Fruit fly (Drosophila melanogaster) whole organism, embryonic: Measurements from ENCODE around the gene Shawn.

Experiments used
- Atf6 ChIP-seq: fragments of 200-800 bp; sonication (Bioruptor generic); IDR thresholded peaks from 2 replicates; pipeline ENCODE4 v1.3.6; 2022; ENCODE audit warnings: missing biosample characterization, missing genetic modification characterization
- BtbVII ChIP-seq: fragments of 200-800 bp; sonication (Bioruptor generic); optimal IDR thresholded peaks from 3 replicates; lab custom pipeline; 2017; ENCODE audit warnings: missing biosample characterization, mild to moderate bottlenecking, missing genetic modification characterization
- CG10274 ChIP-seq: fragments of 200-800 bp; sonication (Bioruptor generic); optimal IDR thresholded peaks from 3 replicates; lab custom pipeline; 2017; ENCODE audit warnings: missing biosample characterization, mild to moderate bottlenecking, missing genetic modification characterization
- CG10462 ChIP-seq: fragments of 200-800 bp; sonication (Bioruptor generic); optimal IDR thresholded peaks from 2 replicates; lab custom pipeline; 2016; ENCODE audit warnings: missing biosample characterization, missing genetic modification characterization
- CG10565 ChIP-seq: fragments of 200-800 bp; sonication (Bioruptor generic); optimal IDR thresholded peaks from 3 replicates; lab custom pipeline; 2016; ENCODE audit warnings: missing biosample characterization, mild to moderate bottlenecking, missing genetic modification characterization
- CG10959 ChIP-seq: fragments of 200-800 bp; sonication (Bioruptor generic); IDR thresholded peaks from 2 replicates; pipeline ENCODE4 v1.3.6; 2022; ENCODE audit warnings: missing biosample characterization, missing genetic modification characterization
- CG13287 ChIP-seq: fragments of 200-800 bp; sonication (Bioruptor generic); IDR thresholded peaks from 2 replicates; pipeline ENCODE4 v1.3.6; 2022; ENCODE audit warnings: missing biosample characterization, missing genetic modification characterization; ENCODE audit not compliant: partially characterized antibody
- CG13775 ChIP-seq: fragments of 200-800 bp; sonication (Bioruptor generic); optimal IDR thresholded peaks from 3 replicates; lab custom pipeline; 2017; ENCODE audit warnings: missing biosample characterization, mild to moderate bottlenecking, missing genetic modification characterization
- CG17186 ChIP-seq: fragments of 200-800 bp; sonication (Bioruptor generic); optimal IDR thresholded peaks from 3 replicates; lab custom pipeline; 2017; ENCODE audit warnings: missing biosample characterization, missing genetic modification reagents, missing genetic modification characterization
- CG17361 ChIP-seq: fragments of 200-800 bp; sonication (Bioruptor generic); IDR thresholded peaks from 3 replicates; pipeline ENCODE4 v1.3.6; 2022; ENCODE audit warnings: missing biosample characterization, missing genetic modification characterization
- CG17568 ChIP-seq: fragments of 200-800 bp; sonication (Bioruptor generic); optimal IDR thresholded peaks from 2 replicates; lab custom pipeline; 2018; ENCODE audit warnings: missing biosample characterization, mild to moderate bottlenecking, missing genetic modification characterization, moderate library complexity
- CG1792 ChIP-seq: fragments of 200-800 bp; sonication (Bioruptor generic); optimal IDR thresholded peaks from 2 replicates; lab custom pipeline; 2016; ENCODE audit warnings: missing biosample characterization, missing genetic modification characterization
- CG18262 ChIP-seq: fragments of 200-800 bp; optimal IDR thresholded peaks from 3 replicates; lab custom pipeline; 2019; ENCODE audit warnings: missing biosample characterization, mild to moderate bottlenecking, missing genetic modification characterization, moderate library complexity
- CG18764 ChIP-seq: fragments of 200-800 bp; sonication (Bioruptor generic); optimal IDR thresholded peaks from 3 replicates; lab custom pipeline; 2016; ENCODE audit warnings: missing biosample characterization, missing genetic modification characterization
- CG2129 ChIP-seq: fragments of 200-800 bp; sonication (Bioruptor generic); IDR thresholded peaks from 2 replicates; pipeline ENCODE4 v1.3.6; 2022; ENCODE audit warnings: missing biosample characterization, missing genetic modification characterization; ENCODE audit not compliant: partially characterized antibody
- CG2199 ChIP-seq: fragments of 200-800 bp; sonication (Bioruptor generic); IDR thresholded peaks from 3 replicates; pipeline ENCODE4 v1.3.6; 2022; ENCODE audit warnings: missing biosample characterization, missing genetic modification characterization
- CG3838 ChIP-seq: fragments of 200-800 bp; sonication (Bioruptor generic); optimal IDR thresholded peaks from 3 replicates; lab custom pipeline; 2016; ENCODE audit warnings: missing biosample characterization, missing genetic modification characterization
- CG4360 ChIP-seq: fragments of 200-800 bp; sonication (Bioruptor generic); IDR thresholded peaks from 2 replicates; pipeline ENCODE4 v1.3.6; 2022; ENCODE audit warnings: missing biosample characterization, missing genetic modification characterization
- CG4707 ChIP-seq: fragments of 200-800 bp; sonication (Bioruptor generic); optimal IDR thresholded peaks from 2 replicates; lab custom pipeline; 2018; ENCODE audit warnings: missing biosample characterization, mild to moderate bottlenecking, missing genetic modification characterization, moderate library complexity
- CG4730 ChIP-seq: fragments of 200-800 bp; sonication (Bioruptor generic); IDR thresholded peaks from 2 replicates; pipeline ENCODE4 v1.3.6; 2022; ENCODE audit warnings: missing biosample characterization, missing genetic modification characterization
- CG4854 ChIP-seq: fragments of 200-800 bp; sonication (Bioruptor generic); optimal IDR thresholded peaks from 2 replicates; lab custom pipeline; 2016; ENCODE audit warnings: missing biosample characterization, missing genetic modification characterization, inconsistent platforms
- CG7745 ChIP-seq: fragments of 200-800 bp; sonication (Bioruptor generic); optimal IDR thresholded peaks from 2 replicates; lab custom pipeline; 2018; ENCODE audit warnings: missing biosample characterization, mild to moderate bottlenecking, missing genetic modification characterization, moderate library complexity
- CG8924 ChIP-seq: fragments of 200-800 bp; optimal IDR thresholded peaks from 3 replicates; lab custom pipeline; 2019; ENCODE audit warnings: missing biosample characterization, mild to moderate bottlenecking, missing genetic modification characterization, moderate library complexity
- CG9437 ChIP-seq: fragments of 200-800 bp; sonication (Bioruptor generic); optimal IDR thresholded peaks from 2 replicates; lab custom pipeline; 2018; ENCODE audit warnings: missing biosample characterization, mild to moderate bottlenecking, missing genetic modification characterization
- CHES-1-like ChIP-seq: fragments of 200-800 bp; sonication (Bioruptor generic); optimal IDR thresholded peaks from 2 replicates; lab custom pipeline; 2016; ENCODE audit warnings: missing biosample characterization, missing genetic modification characterization
- HHEX ChIP-seq: fragments of 200-800 bp; sonication (Bioruptor generic); optimal IDR thresholded peaks from 3 replicates; lab custom pipeline; 2017; ENCODE audit warnings: missing biosample characterization, mild to moderate bottlenecking, missing genetic modification characterization, missing genetic modification reagents
- HLH54F ChIP-seq: fragments of 200-800 bp; sonication (Bioruptor generic); optimal IDR thresholded peaks from 3 replicates; lab custom pipeline; 2016; ENCODE audit warnings: missing biosample characterization, missing genetic modification characterization
- Hr3 ChIP-seq: fragments of 200-800 bp; sonication (Bioruptor generic); optimal IDR thresholded peaks from 3 replicates; lab custom pipeline; 2016; ENCODE audit warnings: missing biosample characterization, missing genetic modification characterization
- Hr78 ChIP-seq, 2 experiments: fragments of 200-800 bp in 1 of 2; fragments of >200 bp in 1 of 2; sonication (Bioruptor generic) in 1 of 2; optimal IDR thresholded peaks; 2 replicates each; lab custom pipeline; 2017 to 2019; ENCODE audit warnings: missing biosample characterization in 2 of 2, missing genetic modification characterization in 2 of 2, mild to moderate bottlenecking in 1 of 2, moderate library complexity in 1 of 2
- Lhr ChIP-seq: fragments of 200-800 bp; sonication (Bioruptor generic); optimal IDR thresholded peaks from 3 replicates; lab custom pipeline; 2017; ENCODE audit warnings: mild to moderate bottlenecking, missing biosample characterization, missing genetic modification reagents, missing genetic modification characterization
- Mad ChIP-seq: fragments of 200-800 bp; sonication (Bioruptor generic); optimal IDR thresholded peaks from 2 replicates; lab custom pipeline; 2016; ENCODE audit warnings: missing biosample characterization, missing genetic modification characterization
- Mes4 ChIP-seq: fragments of 200-800 bp; sonication (Bioruptor generic); optimal IDR thresholded peaks from 2 replicates; lab custom pipeline; 2016; ENCODE audit warnings: missing biosample characterization, missing genetic modification characterization
- Mrtf ChIP-seq: fragments of 200-800 bp; sonication (Bioruptor generic); IDR thresholded peaks from 3 replicates; pipeline ENCODE4 v1.3.6; 2022; ENCODE audit warnings: missing biosample characterization, missing genetic modification characterization
- NfI ChIP-seq: fragments of 200-800 bp; sonication (Bioruptor generic); optimal IDR thresholded peaks from 3 replicates; lab custom pipeline; 2018; ENCODE audit warnings: missing biosample characterization, mild to moderate bottlenecking, missing genetic modification characterization, moderate library complexity
- Oaz ChIP-seq: fragments of 200-800 bp; sonication (Bioruptor generic); IDR thresholded peaks from 2 replicates; pipeline ENCODE4 v1.3.6; 2022; ENCODE audit warnings: missing biosample characterization, missing genetic modification characterization
- Side ChIP-seq: fragments of 200-800 bp; sonication (Bioruptor generic); optimal IDR thresholded peaks from 2 replicates; lab custom pipeline; 2016; ENCODE audit warnings: missing biosample characterization, missing genetic modification characterization
- Sry-δ ChIP-seq: fragments of 200-800 bp; sonication (Bioruptor generic); optimal IDR thresholded peaks from 2 replicates; lab custom pipeline; 2016; ENCODE audit warnings: missing biosample characterization, missing genetic modification characterization
- abd-A ChIP-seq: fragments of 200-800 bp; sonication (Bioruptor generic); optimal IDR thresholded peaks from 3 replicates; lab custom pipeline; 2019; ENCODE audit warnings: missing biosample characterization, mild to moderate bottlenecking, missing genetic modification characterization, moderate library complexity
- ash1 ChIP-seq: fragments of 200-800 bp; sonication (Bioruptor generic); optimal IDR thresholded peaks from 2 replicates; lab custom pipeline; 2018; ENCODE audit warnings: missing biosample characterization, mild to moderate bottlenecking, missing genetic modification characterization
- bigmax ChIP-seq: fragments of 200-800 bp; sonication (Bioruptor generic); optimal IDR thresholded peaks from 2 replicates; lab custom pipeline; 2018; ENCODE audit warnings: missing biosample characterization, mild to moderate bottlenecking, missing genetic modification characterization
- corto ChIP-seq: fragments of 200-800 bp; sonication (Bioruptor generic); optimal IDR thresholded peaks from 2 replicates; lab custom pipeline; 2016; ENCODE audit warnings: missing biosample characterization, mild to moderate bottlenecking, missing genetic modification characterization, moderate library complexity
- gt ChIP-seq: fragments of 200-800 bp; sonication (Bioruptor generic); IDR thresholded peaks from 2 replicates; pipeline ENCODE4 v1.3.6; 2022; ENCODE audit warnings: missing biosample characterization, missing genetic modification characterization
- hkb ChIP-seq, 2 experiments: fragments of 200-800 bp in 1 of 2; fragments of >200 bp in 1 of 2; sonication (Bioruptor generic) in 1 of 2; IDR thresholded peaks in 1 of 2; optimal IDR thresholded peaks in 1 of 2; 2 replicates each; pipeline versions ENCODE4 v1.3.6 to Lab custom; 2017 to 2022; ENCODE audit warnings: missing biosample characterization in 1 of 2, missing genetic modification characterization in 1 of 2
- pzg ChIP-seq: fragments of 200-800 bp; sonication (Bioruptor generic); optimal IDR thresholded peaks from 3 replicates; lab custom pipeline; 2018; ENCODE audit warnings: missing biosample characterization, mild to moderate bottlenecking, missing genetic modification characterization, moderate library complexity
- sc ChIP-seq, 3 experiments: fragments of >200 bp in 2 of 3; fragments of 200-800 bp in 1 of 3; sonication (Bioruptor generic) in 1 of 3; optimal IDR thresholded peaks; 2 replicates in 2 of 3; 3 replicates in 1 of 3; lab custom pipeline; 2017; ENCODE audit warnings: mild to moderate bottlenecking in 1 of 3, missing biosample characterization in 1 of 3, missing genetic modification characterization in 1 of 3, missing genetic modification reagents in 1 of 3
- sens-2 ChIP-seq: fragments of 200-800 bp; sonication (Bioruptor generic); IDR thresholded peaks from 2 replicates; pipeline ENCODE4 v1.3.6; 2022; ENCODE audit warnings: missing biosample characterization, missing genetic modification characterization
- slou ChIP-seq: fragments of 200-800 bp; sonication (Bioruptor generic); optimal IDR thresholded peaks from 3 replicates; lab custom pipeline; 2016; ENCODE audit warnings: missing biosample characterization, missing genetic modification characterization
- toy ChIP-seq: fragments of 200-800 bp; sonication (Bioruptor generic); IDR thresholded peaks from 2 replicates; pipeline ENCODE4 v1.3.6; 2022; ENCODE audit warnings: missing biosample characterization, missing genetic modification characterization
- wek ChIP-seq: fragments of 200-800 bp; sonication (Bioruptor generic); optimal IDR thresholded peaks from 3 replicates; lab custom pipeline; 2018; ENCODE audit warnings: missing biosample characterization, mild to moderate bottlenecking, missing genetic modification characterization, moderate library complexity
- zf30C ChIP-seq: fragments of 200-800 bp; sonication (Bioruptor generic); optimal IDR thresholded peaks from 3 replicates; lab custom pipeline; 2018; ENCODE audit warnings: missing biosample characterization, mild to moderate bottlenecking, missing genetic modification characterization

Shawn gene

DNA sequence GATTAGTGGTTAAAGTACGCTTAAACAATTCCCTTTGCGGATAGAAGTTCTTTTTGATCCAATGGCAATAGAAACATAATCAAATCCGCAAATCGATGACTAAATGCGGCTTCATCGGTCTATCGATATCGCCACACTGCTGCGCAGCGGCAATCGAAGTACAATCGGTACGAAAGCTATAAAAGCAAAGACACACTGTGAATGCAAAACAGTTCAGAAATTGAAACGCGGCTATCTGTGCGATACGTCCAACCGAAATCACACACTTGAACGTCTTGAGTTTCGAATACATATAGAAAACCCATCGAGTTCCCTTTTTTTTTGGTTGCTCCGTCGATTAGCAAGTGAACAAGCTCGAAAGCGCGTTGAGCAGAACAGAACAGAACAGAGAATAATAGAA, 6.3 kb upstream of the Shawn start, which contains the start of gene CG14207 (continued):
- TF ChIP-seq CG4360 (GFP tag; lab: Robert Waterston, UW): no peak
- TF ChIP-seq CG10462: no peak
- peak; percentile 12 for TF ChIP-seq NfI
- no peak for TF ChIP-seq bigmax (GFP tag; lab: Kevin White, UChicago)
- TF ChIP-seq sens-2 (GFP tag; lab: Robert Waterston, UW): no peak
- TF ChIP-seq CG2199 (GFP tag; lab: Robert Waterston, UW): no peak
- TF ChIP-seq pzg (GFP tag; lab: Kevin White, UChicago): peak; percentile 51
- TF ChIP-seq BtbVII (GFP tag; lab: Kevin White, UChicago): no peak
- no peak for TF ChIP-seq Hr78 (GFP tag; optimal IDR thresholded peaks at IDR 0.05; lab: Kevin White, UChicago)
- TF ChIP-seq CG17361: 0 out of 3 replicates have a peak, but pooled peaks have one; percentile 19
- TF ChIP-seq CG10565 (GFP tag; lab: Kevin White, UChicago): no peak
- peak; percentile 44 for TF ChIP-seq HHEX (GFP tag; lab: Kevin White, UChicago)
- no peak for TF ChIP-seq Mes4 (GFP tag; lab: Kevin White, UChicago)
- TF ChIP-seq CG4707 (GFP tag; lab: Kevin White, UChicago): no peak
- no peak for TF ChIP-seq ash1 (GFP tag; lab: Kevin White, UChicago)
- TF ChIP-seq sc (optimal IDR thresholded peaks at IDR 0.05; lab: Kevin White, UChicago): no peak
- no peak for TF ChIP-seq sc (GFP tag; optimal IDR thresholded peaks at IDR 0.05; lab: Kevin White, UChicago)
- peak; percentile 39 for TF ChIP-seq abd-A (tag; lab: Kevin White, UChicago)
- no peak for TF ChIP-seq HLH54F (GFP tag; lab: Kevin White, UChicago)
- TF ChIP-seq hkb (optimal IDR thresholded peaks at IDR 0.05; lab: Kevin White, UChicago): no peak
- TF ChIP-seq hkb (GFP tag; IDR thresholded peaks at IDR 0.05; lab: Robert Waterston, UW): no peak
- no peak for TF ChIP-seq Mad
- TF ChIP-seq Hr3 (GFP tag; lab: Kevin White, UChicago): no peak
- TF ChIP-seq CG2129 (GFP tag; lab: Robert Waterston, UW): no peak
- TF ChIP-seq CG10959 (GFP tag; lab: Robert Waterston, UW): no peak
- TF ChIP-seq CG4730: no peak
- TF ChIP-seq CG17568 (GFP tag; lab: Kevin White, UChicago): no peak
- TF ChIP-seq CG3838 (GFP tag; lab: Kevin White, UChicago): no peak
- no peak for TF ChIP-seq CG13775
- TF ChIP-seq Mrtf (GFP tag; lab: Robert Waterston, UW): no peak
- TF ChIP-seq Atf6 (GFP tag; lab: Robert Waterston, UW): peak; percentile 32
- no peak for TF ChIP-seq slou (GFP tag; lab: Kevin White, UChicago)
- TF ChIP-seq CG18764: no peak
- TF ChIP-seq gt (GFP tag; lab: Robert Waterston, UW): no peak
- no peak for TF ChIP-seq CG8924 (tag; lab: Kevin White, UChicago)
- TF ChIP-seq CG9437 (GFP tag; lab: Kevin White, UChicago): no peak
- no peak for TF ChIP-seq Lhr (GFP tag; lab: Kevin White, UChicago)
- no peak for TF ChIP-seq CG1792 (GFP tag; lab: Kevin White, UChicago)
- peak; percentile 80 for TF ChIP-seq CG13287 (GFP tag; lab: Robert Waterston, UW)
- peak; percentile 40 for TF ChIP-seq Sry-δ (GFP tag; lab: Kevin White, UChicago)
- TF ChIP-seq toy (GFP tag; lab: Robert Waterston, UW): no peak
- TF ChIP-seq CG7745: no peak
- no peak for TF ChIP-seq CG10274 (GFP tag; lab: Kevin White, UChicago)
- TF ChIP-seq zf30C (GFP tag; lab: Kevin White, UChicago): no peak
- TF ChIP-seq CHES-1-like: peak; percentile 34
- TF ChIP-seq Side: no peak
- peak; percentile 23 for TF ChIP-seq CG17186 (GFP tag; lab: Kevin White, UChicago)
- TF ChIP-seq Oaz (GFP tag; lab: Robert Waterston, UW): no peak
- no peak for TF ChIP-seq CG4854 (GFP tag; lab: Kevin White, UChicago)
- TF ChIP-seq corto (GFP tag; lab: Kevin White, UChicago): no peak
- peak; percentile 9 for TF ChIP-seq wek
- TF ChIP-seq CG18262 (tag; lab: Kevin White, UChicago): no peak
